Fruit fly (Drosophila melanogaster) whole organism, embryonic: ENCODE measurements around the gene CG14110.

Experiments
- Antp ChIP-seq: fragments of 200-800 bp; sonication (Bioruptor generic); optimal IDR thresholded peaks from 3 replicates; lab custom pipeline; 2016; ENCODE audit warnings: missing biosample characterization, missing genetic modification characterization
- CG10274 ChIP-seq: fragments of 200-800 bp; sonication (Bioruptor generic); optimal IDR thresholded peaks from 3 replicates; lab custom pipeline; 2017; ENCODE audit warnings: missing biosample characterization, mild to moderate bottlenecking, missing genetic modification characterization
- CG10321 ChIP-seq: fragments of 200-800 bp; sonication (Bioruptor generic); IDR thresholded peaks from 2 replicates; pipeline ENCODE4 v1.3.6; 2022; ENCODE audit warnings: missing biosample characterization, missing genetic modification characterization
- CG10979 ChIP-seq: fragments of 200-800 bp; sonication (Bioruptor generic); optimal IDR thresholded peaks from 2 replicates; lab custom pipeline; 2018; ENCODE audit warnings: missing biosample characterization, mild to moderate bottlenecking, missing genetic modification characterization, moderate library complexity
- CG11696 ChIP-seq: fragments of 200-800 bp; sonication (Bioruptor generic); IDR thresholded peaks from 2 replicates; pipeline ENCODE4 v1.3.6; 2022; ENCODE audit warnings: missing biosample characterization, missing genetic modification characterization
- CG12071 ChIP-seq: fragments of 200-800 bp; sonication (Bioruptor generic); optimal IDR thresholded peaks from 3 replicates; lab custom pipeline; 2018; ENCODE audit warnings: missing biosample characterization, mild to moderate bottlenecking, missing genetic modification characterization
- CG14860 ChIP-seq: fragments of 200-800 bp; sonication (Bioruptor generic); IDR thresholded peaks from 3 replicates; pipeline ENCODE4 v1.3.6; 2022; ENCODE audit warnings: missing biosample characterization, missing genetic modification characterization; ENCODE audit not compliant: partially characterized antibody
- CG1603 ChIP-seq: fragments of 200-800 bp; sonication (Bioruptor generic); optimal IDR thresholded peaks from 2 replicates; lab custom pipeline; 2019; ENCODE audit warnings: missing biosample characterization, mild to moderate bottlenecking, missing genetic modification characterization, moderate library complexity
- CG1647 ChIP-seq: fragments of 200-800 bp; sonication (Bioruptor generic); optimal IDR thresholded peaks from 3 replicates; lab custom pipeline; 2016; ENCODE audit warnings: missing biosample characterization, missing genetic modification characterization
- CG16863 ChIP-seq: fragments of 200-800 bp; sonication (Bioruptor generic); optimal IDR thresholded peaks from 3 replicates; lab custom pipeline; 2016; ENCODE audit warnings: missing biosample characterization, missing genetic modification characterization
- CG17568 ChIP-seq: fragments of 200-800 bp; sonication (Bioruptor generic); optimal IDR thresholded peaks from 2 replicates; lab custom pipeline; 2018; ENCODE audit warnings: missing biosample characterization, mild to moderate bottlenecking, missing genetic modification characterization, moderate library complexity
- CG2678 ChIP-seq: fragments of 200-800 bp; sonication (Bioruptor generic); optimal IDR thresholded peaks from 3 replicates; lab custom pipeline; 2019; ENCODE audit warnings: missing biosample characterization, mild to moderate bottlenecking, missing genetic modification characterization, moderate library complexity
- CG2889 ChIP-seq: fragments of 200-800 bp; sonication (Bioruptor generic); IDR thresholded peaks from 3 replicates; pipeline ENCODE4 v1.3.6; 2022; ENCODE audit warnings: missing biosample characterization, missing genetic modification characterization
- CG30403 ChIP-seq: fragments of 200-800 bp; sonication (Bioruptor generic); optimal IDR thresholded peaks from 3 replicates; lab custom pipeline; 2016; ENCODE audit warnings: missing biosample characterization, missing genetic modification characterization
- CG30431 ChIP-seq: fragments of 200-800 bp; sonication (Bioruptor generic); optimal IDR thresholded peaks from 2 replicates; lab custom pipeline; 2017; ENCODE audit warnings: missing biosample characterization, missing genetic modification characterization
- CG32772 ChIP-seq: fragments of 200-800 bp; sonication (Bioruptor generic); IDR thresholded peaks from 2 replicates; pipeline ENCODE4 v1.3.6; 2022; ENCODE audit warnings: missing biosample characterization, missing genetic modification characterization
- CG3838 ChIP-seq: fragments of 200-800 bp; sonication (Bioruptor generic); optimal IDR thresholded peaks from 3 replicates; lab custom pipeline; 2016; ENCODE audit warnings: missing biosample characterization, missing genetic modification characterization
- CG4617 ChIP-seq: fragments of 200-800 bp; sonication (Bioruptor generic); optimal IDR thresholded peaks from 3 replicates; lab custom pipeline; 2016; ENCODE audit warnings: missing biosample characterization, missing genetic modification characterization, borderline replicate concordance
- CG7745 ChIP-seq: fragments of 200-800 bp; sonication (Bioruptor generic); optimal IDR thresholded peaks from 2 replicates; lab custom pipeline; 2018; ENCODE audit warnings: missing biosample characterization, mild to moderate bottlenecking, missing genetic modification characterization, moderate library complexity
- CG7786 ChIP-seq: fragments of 200-800 bp; sonication (Bioruptor generic); optimal IDR thresholded peaks from 2 replicates; lab custom pipeline; 2016; ENCODE audit warnings: missing biosample characterization, missing genetic modification characterization
- CG8388 ChIP-seq: fragments of 200-800 bp; sonication (Bioruptor generic); optimal IDR thresholded peaks from 2 replicates; lab custom pipeline; 2019; ENCODE audit warnings: missing biosample characterization, mild to moderate bottlenecking, missing genetic modification characterization, moderate library complexity
- CG9727 ChIP-seq: fragments of 200-800 bp; sonication (Bioruptor generic); optimal IDR thresholded peaks from 3 replicates; lab custom pipeline; 2017; ENCODE audit warnings: missing biosample characterization, mild to moderate bottlenecking, missing genetic modification characterization
- D ChIP-seq, 2 experiments: fragments of 200-800 bp in 1 of 2; fragments of >200 bp in 1 of 2; sonication (Bioruptor generic) in 1 of 2; optimal IDR thresholded peaks; 2 replicates in 1 of 2; 3 replicates in 1 of 2; lab custom pipeline; 2017; ENCODE audit warnings: mild to moderate bottlenecking in 1 of 2, missing biosample characterization in 1 of 2, missing genetic modification characterization in 1 of 2, missing genetic modification reagents in 1 of 2
- H15 ChIP-seq: fragments of 200-800 bp; sonication (Bioruptor generic); IDR thresholded peaks from 3 replicates; pipeline ENCODE4 v1.3.6; 2022; ENCODE audit warnings: missing biosample characterization, missing genetic modification characterization
- Hr3 ChIP-seq: fragments of 200-800 bp; sonication (Bioruptor generic); optimal IDR thresholded peaks from 3 replicates; lab custom pipeline; 2016; ENCODE audit warnings: missing biosample characterization, missing genetic modification characterization
- Meics ChIP-seq: fragments of 200-800 bp; sonication (Bioruptor generic); optimal IDR thresholded peaks from 2 replicates; lab custom pipeline; 2017; ENCODE audit warnings: missing biosample characterization, mild to moderate bottlenecking, missing genetic modification characterization
- Nf-YC ChIP-seq: fragments of 200-800 bp; optimal IDR thresholded peaks from 3 replicates; lab custom pipeline; 2019; ENCODE audit warnings: missing biosample characterization, mild to moderate bottlenecking, missing genetic modification characterization, moderate library complexity
- Ravus ChIP-seq: fragments of 200-800 bp; sonication (Bioruptor generic); IDR thresholded peaks from 2 replicates; pipeline ENCODE4 v1.3.6; 2022; ENCODE audit warnings: missing biosample characterization, missing genetic modification characterization
- Rfx ChIP-seq: fragments of 200-800 bp; sonication (Bioruptor generic); IDR thresholded peaks from 2 replicates; pipeline ENCODE4 v1.3.6; 2022; ENCODE audit warnings: missing biosample characterization, missing genetic modification characterization
- Side ChIP-seq: fragments of 200-800 bp; sonication (Bioruptor generic); optimal IDR thresholded peaks from 2 replicates; lab custom pipeline; 2016; ENCODE audit warnings: missing biosample characterization, missing genetic modification characterization
- Ssrp ChIP-seq: fragments of 200-800 bp; sonication (Bioruptor generic); optimal IDR thresholded peaks from 2 replicates; lab custom pipeline; 2018; ENCODE audit warnings: missing biosample characterization, mild to moderate bottlenecking, missing genetic modification characterization, moderate library complexity
- Trl ChIP-seq, 3 experiments: fragments of >200 bp in 2 of 3; fragments of 200-800 bp in 1 of 3; sonication (Bioruptor generic) in 1 of 3; optimal IDR thresholded peaks; 2 replicates in 1 of 3; 3 replicates in 2 of 3; lab custom pipeline; 2016 to 2017; ENCODE audit warnings: missing biosample characterization in 1 of 3, missing genetic modification characterization in 1 of 3
- Vsx1 ChIP-seq: fragments of 200-800 bp; sonication (Bioruptor generic); optimal IDR thresholded peaks from 2 replicates; lab custom pipeline; 2017; ENCODE audit warnings: missing biosample characterization, mild to moderate bottlenecking, missing genetic modification characterization, missing genetic modification reagents
- Xrp1 ChIP-seq: fragments of 200-800 bp; sonication (Bioruptor generic); IDR thresholded peaks from 2 replicates; pipeline ENCODE4 v1.3.6; 2022; ENCODE audit warnings: missing biosample characterization, missing genetic modification characterization
- amos ChIP-seq: fragments of 200-800 bp; sonication (Bioruptor generic); IDR thresholded peaks from 2 replicates; pipeline ENCODE4 v1.3.6; 2022; ENCODE audit warnings: missing biosample characterization, missing genetic modification characterization; ENCODE audit not compliant: partially characterized antibody
- bab2 ChIP-seq: fragments of 200-800 bp; sonication (Bioruptor generic); optimal IDR thresholded peaks from 2 replicates; lab custom pipeline; 2016; ENCODE audit warnings: missing biosample characterization, missing genetic modification characterization
- bbx ChIP-seq: fragments of 200-800 bp; sonication (Bioruptor generic); IDR thresholded peaks from 2 replicates; pipeline ENCODE4 v1.3.6; 2022; ENCODE audit warnings: missing biosample characterization, missing genetic modification characterization; ENCODE audit not compliant: partially characterized antibody
- crp ChIP-seq, 2 experiments: fragments of 200-800 bp; sonication (Bioruptor generic); optimal IDR thresholded peaks; 2 replicates in 1 of 2; 3 replicates in 1 of 2; lab custom pipeline; 2017; ENCODE audit warnings: missing biosample characterization in 2 of 2, missing genetic modification characterization in 2 of 2, mild to moderate bottlenecking in 1 of 2, moderate library complexity in 1 of 2
- fu2 ChIP-seq: fragments of 200-800 bp; sonication (Bioruptor generic); optimal IDR thresholded peaks from 2 replicates; lab custom pipeline; 2016; ENCODE audit warnings: missing biosample characterization, missing genetic modification characterization
- gfzf ChIP-seq: fragments of 200-800 bp; sonication (Bioruptor generic); optimal IDR thresholded peaks from 2 replicates; lab custom pipeline; 2016; ENCODE audit warnings: missing biosample characterization, mild to moderate bottlenecking, missing genetic modification characterization, moderate library complexity
- grau ChIP-seq: fragments of 200-800 bp; optimal IDR thresholded peaks from 3 replicates; lab custom pipeline; 2019; ENCODE audit warnings: missing biosample characterization, mild to moderate bottlenecking, missing genetic modification characterization, moderate library complexity
- gro ChIP-seq: fragments of 200-800 bp; sonication (Bioruptor generic); optimal IDR thresholded peaks from 2 replicates; lab custom pipeline; 2016; ENCODE audit warnings: missing biosample characterization, missing genetic modification characterization
- gsb ChIP-seq: fragments of 200-800 bp; sonication (Bioruptor generic); IDR thresholded peaks from 2 replicates; pipeline ENCODE4 v1.3.6; 2022; ENCODE audit warnings: missing biosample characterization, missing genetic modification characterization
- kah ChIP-seq: fragments of 200-800 bp; sonication (Bioruptor generic); optimal IDR thresholded peaks from 2 replicates; lab custom pipeline; 2018; ENCODE audit warnings: missing biosample characterization, mild to moderate bottlenecking, missing genetic modification characterization
- pum ChIP-seq: fragments of 200-800 bp; sonication (Bioruptor generic); optimal IDR thresholded peaks from 2 replicates; lab custom pipeline; 2016; ENCODE audit warnings: missing biosample characterization, missing genetic modification characterization
- rib ChIP-seq: fragments of 200-800 bp; sonication (Bioruptor generic); IDR thresholded peaks from 2 replicates; pipeline ENCODE4 v1.3.6; 2022; ENCODE audit warnings: missing biosample characterization, missing genetic modification characterization
- ro ChIP-seq: fragments of 200-800 bp; sonication (Bioruptor generic); IDR thresholded peaks from 2 replicates; pipeline ENCODE4 v1.3.6; 2022; ENCODE audit warnings: missing biosample characterization, missing genetic modification characterization
- row ChIP-seq: fragments of 200-800 bp; sonication (Bioruptor generic); IDR thresholded peaks from 3 replicates; pipeline ENCODE4 v1.3.6; 2022; ENCODE audit warnings: missing biosample characterization, missing genetic modification characterization
- sima ChIP-seq: fragments of 200-800 bp; sonication (Bioruptor generic); optimal IDR thresholded peaks from 2 replicates; lab custom pipeline; 2016; ENCODE audit warnings: missing biosample characterization, missing genetic modification characterization
- stc ChIP-seq: fragments of 200-800 bp; sonication (Bioruptor generic); IDR thresholded peaks from 2 replicates; pipeline ENCODE4 v1.3.6; 2022; ENCODE audit warnings: missing biosample characterization, missing genetic modification characterization
- tx ChIP-seq: fragments of 200-800 bp; sonication (Bioruptor generic); optimal IDR thresholded peaks from 2 replicates; lab custom pipeline; 2016; ENCODE audit warnings: missing biosample characterization, missing genetic modification characterization

Gene CG14110

dm6 chr3L:13410999-13411398 is 26.4 kb downstream of the CG14110 start (continued):
- TF ChIP-seq gfzf (GFP tag; lab: Kevin White, UChicago) (peak; percentile 7), Rfx (peak; percentile 78), Antp (GFP tag; lab: Kevin White, UChicago) (peak; percentile 20), CG7786 (GFP tag; lab: Kevin White, UChicago) (no peak), D (optimal IDR thresholded peaks at IDR 0.05; lab: Kevin White, UChicago) (no peak), D (GFP tag; optimal IDR thresholded peaks at IDR 0.05; lab: Kevin White, UChicago) (no peak), CG7745 (no peak), CG9727 (GFP tag; lab: Kevin White, UChicago) (no peak), Side (GFP tag; lab: Kevin White, UChicago) (no peak), rib (GFP tag; lab: Robert Waterston, UW) (no peak), crp (GFP tag; optimal IDR thresholded peaks at IDR 0.05; lab: Kevin White, UChicago) (no peak), fu2 (GFP tag; lab: Kevin White, UChicago) (no peak), grau (tag; lab: Kevin White, UChicago) (peak; percentile 37), gsb (no peak), CG17568 (GFP tag; lab: Kevin White, UChicago) (no peak), Ravus (no peak), tx (no peak), row (GFP tag; lab: Robert Waterston, UW) (no peak), CG3838 (GFP tag; lab: Kevin White, UChicago) (no peak), CG4617 (peak; percentile 27), Hr3 (GFP tag; lab: Kevin White, UChicago) (peak; percentile 33), Xrp1 (GFP tag; lab: Robert Waterston, UW) (no peak), CG32772 (GFP tag; lab: Robert Waterston, UW) (peak; percentile 22; the same call in 1 of the 2 replicates), CG30403 (GFP tag; lab: Kevin White, UChicago) (peak; percentile 49), amos (peak; percentile 56), Trl (optimal IDR thresholded peaks at IDR 0.05; lab: Kevin White, UChicago) (no peak), Trl (GFP tag; optimal IDR thresholded peaks at IDR 0.05; lab: Kevin White, UChicago) (peak; percentile 1), CG12071 (GFP tag; lab: Kevin White, UChicago) (no peak), CG8388 (GFP tag; lab: Kevin White, UChicago) (peak; percentile 16), stc (GFP tag; lab: Robert Waterston, UW) (no peak), sima (GFP tag; lab: Kevin White, UChicago) (no peak), Nf-YC (tag; lab: Kevin White, UChicago) (peak; percentile 8), CG14860 (no peak), CG10321 (GFP tag; lab: Robert Waterston, UW) (no peak), bbx (no peak), CG2678 (tag; lab: Kevin White, UChicago) (no peak), Ssrp (no peak), kah (GFP tag; lab: Kevin White, UChicago) (no peak), CG1647 (peak; percentile 20), H15 (GFP tag; lab: Robert Waterston, UW) (0 out of 3 replicates have a peak, but pooled peaks have one; percentile 9), ro (GFP tag; lab: Robert Waterston, UW) (no peak), Vsx1 (GFP tag; lab: Kevin White, UChicago) (peak; percentile 8), CG30431 (GFP tag; lab: Kevin White, UChicago) (no peak), CG10274 (no peak), CG10979 (tag; lab: Kevin White, UChicago) (peak; percentile 100), bab2 (GFP tag; lab: Kevin White, UChicago) (peak; percentile 11), CG11696 (GFP tag; lab: Robert Waterston, UW) (no peak), gro (no peak), CG16863 (GFP tag; lab: Kevin White, UChicago) (peak; percentile 8), CG1603 (tag; lab: Kevin White, UChicago) (peak; percentile 49), Meics (GFP tag; lab: Kevin White, UChicago) (no peak), CG2889 (GFP tag; lab: Robert Waterston, UW) (no peak), pum (GFP tag; lab: Kevin White, UChicago) (peak; percentile 11)
